Worm (Caenorhabditis elegans): Measurements from ENCODE around the gene gspd-1.
"Not testable (repeated sequence)": the region's sequence is repeated elsewhere in the genome, so short reads cannot be mapped to it uniquely, and the experiment has no call there.

Gene gspd-1

ce11 chrIV:11316640-11317039 lies 579 bp upstream of the gspd-1 start:
- TF ChIP-seq unc-62 (GFP tag; optimal IDR thresholded peaks at IDR 0.05), result no peak
- TF ChIP-seq nhr-12 (tag; optimal IDR thresholded peaks at IDR 0.05), result no peak

- TF ChIP-seq F13H6.1 (tag; optimal IDR thresholded peaks at IDR 0.05) (no peak), sma-3 (GFP tag; optimal IDR thresholded peaks at IDR 0.05) (no peak), nhr-11 (tag; optimal IDR thresholded peaks at IDR 0.05) (no peak), unc-55 (GFP tag; optimal IDR thresholded peaks at IDR 0.05) (no peak)
These were observed 2.7 kb downstream of the gspd-1 start, which contains the start of gene B0035.18 for ce11 chrIV:11319884-11320362. Gene B0035.18, plus strand, starts transcription at chrIV:11320312.

- TF ChIP-seq ama-1 (optimal IDR thresholded peaks at IDR 0.05) (no peak), nhr-12 (tag; optimal IDR thresholded peaks at IDR 0.05) (no peak), unc-62 (GFP tag; optimal IDR thresholded peaks at IDR 0.05) (no peak), ztf-11 (tag; optimal IDR thresholded peaks at IDR 0.05) (no peak), nhr-25 (tag; optimal IDR thresholded peaks at IDR 0.05) (no peak), zag-1 (tag; optimal IDR thresholded peaks at IDR 0.05) (no peak), gmeb-1 (tag; optimal IDR thresholded peaks at IDR 0.05) (no peak), nhr-237 (tag; optimal IDR thresholded peaks at IDR 0.05) (no peak), blmp-1 (tag; optimal IDR thresholded peaks at IDR 0.05; ENCODE audit: insufficient read depth) (no peak), peb-1 (tag; optimal IDR thresholded peaks at IDR 0.05) (no peak), lin-13 (GFP tag; optimal IDR thresholded peaks at IDR 0.05) (no peak), nhr-23 (tag; optimal IDR thresholded peaks at IDR 0.05) (no peak), nhr-77 (tag; optimal IDR thresholded peaks at IDR 0.05) (no peak), fos-1 (tag; optimal IDR thresholded peaks at IDR 0.05) (no peak), sma-9 (GFP tag; optimal IDR thresholded peaks at IDR 0.05) (no peak), sma-9 (tag; optimal IDR thresholded peaks at IDR 0.05) (no peak)
These were observed 3.3 kb downstream of the gspd-1 start, which contains the start of gene edg-1 for ce11 chrIV:11320500-11320899. Gene edg-1, plus strand, starts transcription at chrIV:11320800.

ce11 chrIV:11323666-11324065 lies 6.4 kb downstream of the gspd-1 start:
- no peak for TF ChIP-seq lin-13 (GFP tag; optimal IDR thresholded peaks at IDR 0.05)
- TF ChIP-seq nhr-77 (tag; optimal IDR thresholded peaks at IDR 0.05), result no peak
- no peak for TF ChIP-seq F13H6.1 (tag; optimal IDR thresholded peaks at IDR 0.05)
- no peak for TF ChIP-seq ceh-82 (tag; optimal IDR thresholded peaks at IDR 0.05)
- no peak for TF ChIP-seq elt-3 (tag; optimal IDR thresholded peaks at IDR 0.05)
- TF ChIP-seq mbf-1 (tag; optimal IDR thresholded peaks at IDR 0.05), result no peak
- no peak for TF ChIP-seq lin-39 (tag; optimal IDR thresholded peaks at IDR 0.05)
- TF ChIP-seq snpc-4 (tag; optimal IDR thresholded peaks at IDR 0.05), result no peak
- no peak for TF ChIP-seq blmp-1 (tag; optimal IDR thresholded peaks at IDR 0.05; ENCODE audit: insufficient read depth)
- no peak for TF ChIP-seq unc-55 (GFP tag; optimal IDR thresholded peaks at IDR 0.05)
- TF ChIP-seq sem-4 (tag; optimal IDR thresholded peaks at IDR 0.05), result no peak
- TF ChIP-seq nhr-12 (tag; optimal IDR thresholded peaks at IDR 0.05), result no peak
- TF ChIP-seq C34F6.9 (tag; optimal IDR thresholded peaks at IDR 0.05), result no peak
- no peak for TF ChIP-seq nhr-21 (tag; optimal IDR thresholded peaks at IDR 0.05)
- no peak for TF ChIP-seq ceh-16 (tag; optimal IDR thresholded peaks at IDR 0.05)
- no peak for TF ChIP-seq dmd-4 (tag; optimal IDR thresholded peaks at IDR 0.05)
- TF ChIP-seq ztf-1 (GFP tag; conservative IDR thresholded peaks at IDR 0.05), result no peak
- no peak for TF ChIP-seq gmeb-1 (tag; optimal IDR thresholded peaks at IDR 0.05)

- not testable (repeated sequence) for TF ChIP-seq blmp-1 (tag; optimal IDR thresholded peaks at IDR 0.05; ENCODE audit: insufficient read depth); ztf-11 (tag; optimal IDR thresholded peaks at IDR 0.05); nhr-12 (tag; optimal IDR thresholded peaks at IDR 0.05)
These were observed 7.5 kb downstream of the gspd-1 start, which contains the start of gene his-48 for ce11 chrIV:11324741-11325140. Gene his-48, plus strand, starts transcription at chrIV:11324745.

ce11 chrIV:11326939-11327565 lies 9.8 kb downstream of the gspd-1 start, which contains the start of gene B0035.21:
Gene B0035.21, plus strand, starts transcription at chrIV:11327260.
- no peak for TF ChIP-seq nhr-6 (tag; optimal IDR thresholded peaks at IDR 0.05)
- TF ChIP-seq snpc-4 (tag; optimal IDR thresholded peaks at IDR 0.05), result no peak
- no peak for TF ChIP-seq aly-2 (tag; optimal IDR thresholded peaks at IDR 0.05)
- no peak for TF ChIP-seq C34F6.9 (tag; optimal IDR thresholded peaks at IDR 0.05)
- TF ChIP-seq sma-3 (GFP tag; optimal IDR thresholded peaks at IDR 0.05), result no peak
- no peak for TF ChIP-seq sma-9 (GFP tag; optimal IDR thresholded peaks at IDR 0.05)
- no peak for TF ChIP-seq sma-9 (tag; optimal IDR thresholded peaks at IDR 0.05)
- TF ChIP-seq alr-1 (tag; optimal IDR thresholded peaks at IDR 0.05), result no peak
- no peak for TF ChIP-seq unc-39 (tag; optimal IDR thresholded peaks at IDR 0.05)
- TF ChIP-seq sem-4 (tag; optimal IDR thresholded peaks at IDR 0.05), result no peak
- no peak for TF ChIP-seq blmp-1 (tag; optimal IDR thresholded peaks at IDR 0.05; ENCODE audit: insufficient read depth)
- TF ChIP-seq peb-1 (tag; optimal IDR thresholded peaks at IDR 0.05), result no peak
- no peak for TF ChIP-seq nhr-11 (tag; optimal IDR thresholded peaks at IDR 0.05)

All from whole organism, L2 larva.